Fruit fly (Drosophila melanogaster): Measurements from ENCODE around the gene Sems.

The Sems gene

DNA sequence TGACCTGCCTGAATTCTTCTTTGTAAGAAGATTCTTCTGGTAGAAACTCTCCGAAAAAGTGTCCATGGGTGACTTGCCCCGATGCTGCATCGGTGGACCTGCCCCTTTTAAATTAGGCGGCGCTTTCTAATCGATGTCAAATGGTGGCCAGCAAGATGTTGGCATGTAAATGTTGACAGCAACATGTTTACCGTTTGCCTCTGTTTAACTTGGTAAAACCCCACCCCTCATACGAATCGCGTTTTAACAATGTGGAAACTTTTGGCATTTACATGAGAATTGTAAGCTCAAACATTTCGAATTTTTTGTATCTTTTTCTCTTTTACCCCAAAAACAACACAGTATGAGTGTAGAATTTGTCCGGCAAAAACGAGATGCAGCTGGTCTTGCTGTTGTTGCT lies 19.8 kb upstream of the Sems start:
- TF ChIP-seq usp (GFP tag; optimal IDR thresholded peaks at IDR 0.05) (no peak), sage (GFP tag; optimal IDR thresholded peaks at IDR 0.05) (no peak), psq (GFP tag; optimal IDR thresholded peaks at IDR 0.05) (no peak), Mio (GFP tag; optimal IDR thresholded peaks at IDR 0.05) (no peak), sv (GFP tag; optimal IDR thresholded peaks at IDR 0.05) (no peak), lola (GFP tag; optimal IDR thresholded peaks at IDR 0.05) (no peak), br (GFP tag; optimal IDR thresholded peaks at IDR 0.05) (no peak), Dfd (GFP tag; optimal IDR thresholded peaks at IDR 0.05) (no peak), Dif (GFP tag; optimal IDR thresholded peaks at IDR 0.05; ENCODE audit: partially characterized antibody) (no peak), N (GFP tag; optimal IDR thresholded peaks at IDR 0.05) (no peak), h (GFP tag; optimal IDR thresholded peaks at IDR 0.05) (no peak), Jra (GFP tag; optimal IDR thresholded peaks at IDR 0.05) (no peak), pan (optimal IDR thresholded peaks at IDR 0.05) (no peak), dmrt93B (GFP tag; optimal IDR thresholded peaks at IDR 0.05) (no peak), dsf (GFP tag; optimal IDR thresholded peaks at IDR 0.05; ENCODE audit: borderline replicate concordance) (no peak), fru (GFP tag; optimal IDR thresholded peaks at IDR 0.05) (no peak), Hr83 (GFP tag; optimal IDR thresholded peaks at IDR 0.05; ENCODE audit: poor library complexity, severe bottlenecking) (no peak), brk (GFP tag; optimal IDR thresholded peaks at IDR 0.05) (no peak), HLH106 (tag; optimal IDR thresholded peaks at IDR 0.05) (no peak)

DNA sequence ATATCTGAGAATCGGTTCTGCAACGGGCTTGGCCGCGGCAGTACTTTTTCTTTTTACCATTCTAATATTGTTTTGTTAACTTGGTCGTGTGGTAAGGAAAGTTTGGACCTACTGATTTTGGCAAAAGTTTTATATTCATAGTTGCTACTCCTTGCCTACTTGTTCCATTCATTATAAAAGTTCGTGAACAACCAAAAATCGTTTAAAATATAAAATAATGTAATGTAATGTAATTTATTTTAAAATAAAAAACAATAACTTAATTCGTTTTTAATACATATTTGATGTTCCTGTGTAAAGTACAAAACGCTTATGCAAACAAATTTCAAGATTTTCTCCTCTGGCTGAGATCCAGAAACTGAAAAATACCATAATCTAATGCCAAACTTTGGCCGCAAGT lies 18.1 kb upstream of the Sems start, which contains the start of gene CG33286:
Gene CG33286 (minus strand): TSS at position 101 of the 400 bp plus-strand sequence.
- TF ChIP-seq CG9705 (GFP tag; optimal IDR thresholded peaks at IDR 0.05) (no peak), jim (GFP tag; optimal IDR thresholded peaks at IDR 0.05) (no peak), rgr (GFP tag; optimal IDR thresholded peaks at IDR 0.05) (no peak), woc (GFP tag; optimal IDR thresholded peaks at IDR 0.05) (no peak), br (GFP tag; optimal IDR thresholded peaks at IDR 0.05) (no peak), sage (GFP tag; optimal IDR thresholded peaks at IDR 0.05) (no peak), CrebA (GFP tag; optimal IDR thresholded peaks at IDR 0.05; ENCODE audit: borderline replicate concordance) (no peak), Vsx2 (GFP tag; optimal IDR thresholded peaks at IDR 0.05; ENCODE audit: partially characterized antibody) (no peak)

DNA sequence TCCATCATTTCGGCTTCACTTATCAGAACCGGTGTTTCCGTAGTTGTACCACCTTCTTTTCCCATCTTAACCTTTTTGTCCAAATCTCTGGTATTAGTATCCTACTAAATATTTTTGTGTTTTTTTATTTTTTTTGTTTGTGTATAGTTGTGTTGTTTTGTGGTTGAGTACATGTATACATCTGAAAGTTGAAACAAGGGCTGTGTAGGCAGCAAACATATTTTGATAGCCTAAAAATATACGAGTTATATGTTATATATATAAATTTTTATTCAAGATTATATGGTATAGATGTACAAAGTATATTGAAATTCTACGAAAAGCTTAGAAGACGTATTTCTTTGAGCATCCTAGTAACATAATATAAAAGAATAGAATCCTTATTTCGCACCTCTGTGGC lies 14.0 kb upstream of the Sems start, which contains the start of gene CG33287:
Gene CG33287 (minus strand): TSS at position 101 of the 400 bp plus-strand sequence.
- TF ChIP-seq sv (GFP tag; optimal IDR thresholded peaks at IDR 0.05) (no peak), ey (GFP tag; optimal IDR thresholded peaks at IDR 0.05) (no peak), usp (GFP tag; optimal IDR thresholded peaks at IDR 0.05) (no peak)

DNA sequence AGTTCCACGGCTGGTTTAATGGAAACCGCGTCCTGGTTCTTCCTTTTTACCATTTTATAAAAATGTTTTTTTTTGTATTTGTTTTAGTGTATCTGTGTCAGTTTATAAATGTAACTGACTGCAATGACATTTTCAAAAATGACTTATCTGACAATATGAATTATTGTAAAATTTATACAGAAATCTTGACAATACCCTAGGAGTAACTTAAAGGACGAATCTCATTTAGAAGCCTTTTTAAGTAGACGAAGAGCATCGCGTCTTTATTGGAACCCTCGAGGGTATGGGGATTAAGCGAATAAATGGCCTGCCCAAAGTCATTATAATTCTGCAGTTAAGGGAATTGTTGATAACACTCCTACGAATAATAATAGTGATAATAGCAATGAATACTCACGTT lies 10.1 kb upstream of the Sems start, which contains the start of gene CG12983:
Gene CG12983 (minus strand): TSS at position 101 of the 400 bp plus-strand sequence.
- TF ChIP-seq Mio (GFP tag; optimal IDR thresholded peaks at IDR 0.05) (no peak), OdsH (GFP tag; optimal IDR thresholded peaks at IDR 0.05) (no peak), Rel (GFP tag; optimal IDR thresholded peaks at IDR 0.05) (no peak), Rel (tag; optimal IDR thresholded peaks at IDR 0.05) (no peak), N (GFP tag; optimal IDR thresholded peaks at IDR 0.05) (no peak), psq (GFP tag; optimal IDR thresholded peaks at IDR 0.05) (no peak), woc (GFP tag; optimal IDR thresholded peaks at IDR 0.05) (no peak), dmrt93B (GFP tag; optimal IDR thresholded peaks at IDR 0.05) (no peak), pan (optimal IDR thresholded peaks at IDR 0.05) (no peak), sv (GFP tag; optimal IDR thresholded peaks at IDR 0.05) (no peak), usp (GFP tag; optimal IDR thresholded peaks at IDR 0.05) (no peak), brk (GFP tag; optimal IDR thresholded peaks at IDR 0.05) (no peak), Dfd (GFP tag; optimal IDR thresholded peaks at IDR 0.05) (no peak), tai (GFP tag; optimal IDR thresholded peaks at IDR 0.05) (no peak), Myc (optimal IDR thresholded peaks at IDR 0.05) (no peak), Jra (GFP tag; optimal IDR thresholded peaks at IDR 0.05) (no peak), Sp1 (GFP tag; optimal IDR thresholded peaks at IDR 0.05) (no peak)

DNA sequence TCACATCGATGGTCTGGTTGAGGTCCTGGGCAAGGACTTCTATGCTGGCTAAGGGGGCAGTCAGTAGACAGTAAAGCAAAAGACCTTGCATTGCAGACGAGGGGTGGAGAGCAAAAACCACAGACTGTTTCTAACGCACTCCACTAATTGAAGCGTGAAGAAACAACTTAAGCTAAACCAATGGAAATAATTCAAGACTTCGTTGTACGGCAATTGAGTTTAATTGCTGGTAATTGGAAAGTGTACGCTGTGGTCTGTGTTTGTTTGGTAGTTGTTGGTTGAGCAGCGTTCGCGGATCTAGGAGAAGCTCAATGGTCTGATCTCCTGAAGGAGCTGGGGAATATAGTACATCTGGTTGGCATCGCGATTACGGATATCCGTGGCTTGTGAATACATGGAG lies 5.9 kb upstream of the Sems start, which contains the start of gene CG10587:
Gene CG10587 (minus strand): TSS at position 101 of the 400 bp plus-strand sequence.
- TF ChIP-seq Hnf4 (GFP tag; optimal IDR thresholded peaks at IDR 0.05) = no peak
